Worm (Caenorhabditis elegans) whole organism, mixed stage, embryonic: ENCODE measurements around the gene lbp-4.

Source experiments
- M03D4.4 ChIP-seq: sonication (generic microtip); optimal IDR thresholded peaks from 2 replicates; lab custom pipeline; 2017; ENCODE audit warnings: mild to moderate bottlenecking, missing genetic modification characterization, missing compliant biosample characterization
- bed-3 ChIP-seq: fragments of 200-800 bp; sonication (Bioruptor generic); optimal IDR thresholded peaks from 3 replicates; lab custom pipeline; 2018; ENCODE audit warnings: mild to moderate bottlenecking, missing genetic modification characterization, moderate library complexity, missing compliant biosample characterization
- blmp-1 ChIP-seq: fragments of 150-350 bp; optimal IDR thresholded peaks from 2 replicates; lab custom pipeline; 2014; ENCODE audit warnings: missing biosample characterization, missing genetic modification characterization
- ceh-39 ChIP-seq: fragments of 150-350 bp; optimal IDR thresholded peaks from 2 replicates; lab custom pipeline; 2014; ENCODE audit warnings: missing biosample characterization, missing genetic modification characterization
- ceh-43 ChIP-seq: fragments of 200-800 bp; sonication (Bioruptor generic); optimal IDR thresholded peaks from 2 replicates; lab custom pipeline; 2018; ENCODE audit warnings: mild to moderate bottlenecking, missing genetic modification characterization, moderate library complexity, missing compliant biosample characterization
- ceh-83 ChIP-seq: fragments of 200-800 bp; sonication (Bioruptor generic); optimal IDR thresholded peaks from 2 replicates; lab custom pipeline; 2018; ENCODE audit warnings: mild to moderate bottlenecking, missing genetic modification characterization, missing compliant biosample characterization
- ces-1 ChIP-seq: fragments of 150-350 bp; optimal IDR thresholded peaks from 2 replicates; lab custom pipeline; 2014; ENCODE audit warnings: missing biosample characterization, missing genetic modification reagents, missing genetic modification characterization
- cnd-1 ChIP-seq: fragments of 200-800 bp; sonication (Bioruptor generic); optimal IDR thresholded peaks from 2 replicates; lab custom pipeline; 2018; ENCODE audit warnings: mild to moderate bottlenecking, missing genetic modification characterization, missing compliant biosample characterization
- drap-1 ChIP-seq: fragments of 200-800 bp; sonication (Bioruptor generic); optimal IDR thresholded peaks from 3 replicates; lab custom pipeline; 2018; ENCODE audit warnings: mild to moderate bottlenecking, missing genetic modification characterization, missing compliant biosample characterization
- elt-1 ChIP-seq: sonication (generic microtip); optimal IDR thresholded peaks from 2 replicates; lab custom pipeline; 2017; ENCODE audit warnings: missing genetic modification characterization, mild to moderate bottlenecking, missing compliant biosample characterization, antibody characterized with exemption, moderate library complexity, borderline replicate concordance; ENCODE audit not compliant: insufficient read depth
- elt-3 ChIP-seq: fragments of 150-350 bp; optimal IDR thresholded peaks from 2 replicates; lab custom pipeline; 2014; ENCODE audit warnings: missing biosample characterization, missing genetic modification characterization
- flh-1 ChIP-seq: fragments of 200-800 bp; sonication (Bioruptor generic); optimal IDR thresholded peaks from 2 replicates; lab custom pipeline; 2018; ENCODE audit warnings: mild to moderate bottlenecking, missing genetic modification characterization, moderate library complexity, missing compliant biosample characterization
- ham-2 ChIP-seq: fragments of 200-800 bp; sonication (Bioruptor generic); optimal IDR thresholded peaks from 2 replicates; lab custom pipeline; 2018; ENCODE audit warnings: mild to moderate bottlenecking, missing genetic modification characterization, missing compliant biosample characterization
- hlh-1 ChIP-seq: fragments of 150-350 bp; optimal IDR thresholded peaks from 2 replicates; lab custom pipeline; 2014; ENCODE audit warnings: missing biosample characterization, missing genetic modification reagents, missing genetic modification characterization
- lin-13 ChIP-seq: fragments of 150-350 bp; optimal IDR thresholded peaks from 2 replicates; lab custom pipeline; 2014; ENCODE audit warnings: missing biosample characterization, missing genetic modification characterization
- lin-32 ChIP-seq: fragments of 200-800 bp; sonication (Bioruptor generic); optimal IDR thresholded peaks from 2 replicates; lab custom pipeline; 2018; ENCODE audit warnings: mild to moderate bottlenecking, missing genetic modification characterization, missing compliant biosample characterization
- lsy-2 ChIP-seq: fragments of 150-350 bp; optimal IDR thresholded peaks from 2 replicates; lab custom pipeline; 2014; ENCODE audit warnings: missing biosample characterization, missing genetic modification characterization
- mab-5 ChIP-seq: fragments of 150-350 bp; optimal IDR thresholded peaks from 2 replicates; lab custom pipeline; 2014; ENCODE audit warnings: missing biosample characterization, missing genetic modification characterization
- mep-1 ChIP-seq: fragments of 150-350 bp; optimal IDR thresholded peaks from 2 replicates; lab custom pipeline; 2017; ENCODE audit warnings: missing biosample characterization, missing genetic modification reagents, missing genetic modification characterization, inconsistent platforms
- mls-2 ChIP-seq: sonication (generic microtip); optimal IDR thresholded peaks from 2 replicates; lab custom pipeline; 2016; ENCODE audit warnings: mild to moderate bottlenecking, missing genetic modification characterization, moderate library complexity, missing compliant biosample characterization
- nhr-12 ChIP-seq: fragments of 150-350 bp; optimal IDR thresholded peaks from 2 replicates; lab custom pipeline; 2014; ENCODE audit warnings: missing biosample characterization, missing genetic modification characterization
- nhr-2 ChIP-seq: fragments of 150-350 bp; optimal IDR thresholded peaks from 2 replicates; lab custom pipeline; 2014; ENCODE audit warnings: missing biosample characterization, missing genetic modification characterization
- nhr-237 ChIP-seq: fragments of 150-350 bp; optimal IDR thresholded peaks from 2 replicates; lab custom pipeline; 2014; ENCODE audit warnings: missing biosample characterization, missing genetic modification characterization
- nhr-28 ChIP-seq: fragments of 150-350 bp; optimal IDR thresholded peaks from 2 replicates; lab custom pipeline; 2014; ENCODE audit warnings: missing biosample characterization, missing genetic modification characterization
- nhr-76 ChIP-seq: sonication (generic microtip); optimal IDR thresholded peaks from 2 replicates; lab custom pipeline; 2017; ENCODE audit warnings: missing biosample characterization, missing genetic modification characterization
- pha-4 ChIP-seq: fragments of 150-350 bp; optimal IDR thresholded peaks from 2 replicates; lab custom pipeline; 2018; ENCODE audit warnings: missing biosample characterization, missing genetic modification reagents, missing genetic modification characterization
- sem-2 ChIP-seq: fragments of 200-800 bp; sonication (Bioruptor generic); optimal IDR thresholded peaks from 2 replicates; lab custom pipeline; 2018; ENCODE audit warnings: mild to moderate bottlenecking, missing genetic modification characterization, missing compliant biosample characterization
- snpc-4 ChIP-seq: fragments of 150-350 bp; optimal IDR thresholded peaks from 2 replicates; lab custom pipeline; 2014; ENCODE audit warnings: missing biosample characterization, missing genetic modification characterization
- sptf-1 ChIP-seq: sonication (generic microtip); optimal IDR thresholded peaks from 2 replicates; lab custom pipeline; 2017; ENCODE audit warnings: mild to moderate bottlenecking, missing genetic modification characterization, moderate library complexity, missing compliant biosample characterization
- tbx-8 ChIP-seq: fragments of 200-800 bp; sonication (Bioruptor generic); optimal IDR thresholded peaks from 2 replicates; lab custom pipeline; 2018; ENCODE audit warnings: mild to moderate bottlenecking, missing genetic modification characterization, moderate library complexity, missing compliant biosample characterization
- unc-120 ChIP-seq: sonication (generic microtip); optimal IDR thresholded peaks from 2 replicates; lab custom pipeline; 2017; ENCODE audit warnings: missing genetic modification characterization, missing compliant biosample characterization; ENCODE audit not compliant: poor library complexity, severe bottlenecking
- unc-39 ChIP-seq: fragments of 150-350 bp; optimal IDR thresholded peaks from 2 replicates; lab custom pipeline; 2014; ENCODE audit warnings: missing biosample characterization, missing genetic modification characterization
- unc-62 ChIP-seq: fragments of 150-350 bp; optimal IDR thresholded peaks from 2 replicates; lab custom pipeline; 2014; ENCODE audit warnings: missing biosample characterization, missing genetic modification reagents, missing genetic modification characterization
- zip-8 ChIP-seq: fragments of 150-350 bp; optimal IDR thresholded peaks from 2 replicates; lab custom pipeline; 2014; ENCODE audit warnings: missing biosample characterization, missing genetic modification characterization
- ztf-11 ChIP-seq: fragments of 150-350 bp; optimal IDR thresholded peaks from 2 replicates; lab custom pipeline; 2014; ENCODE audit warnings: missing biosample characterization, missing genetic modification characterization

The lbp-4 gene

DNA sequence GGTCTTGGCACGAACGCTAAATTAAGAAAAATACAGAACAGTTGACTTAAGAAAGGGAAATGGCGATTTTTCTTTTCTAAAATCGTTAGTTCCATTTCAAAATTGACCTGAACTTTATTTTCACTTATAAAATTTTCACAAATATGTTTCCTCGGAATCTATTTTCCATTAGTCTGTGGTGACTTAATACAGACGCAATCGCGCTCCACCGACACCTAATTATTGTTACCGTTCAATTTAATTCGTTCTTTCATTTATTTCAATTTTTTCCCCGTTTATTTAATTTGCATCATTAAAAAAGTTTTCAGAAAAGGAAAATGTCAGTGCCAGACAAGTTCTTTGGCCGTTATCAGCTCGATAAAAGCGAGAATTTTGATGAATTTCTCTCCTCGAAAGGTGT, at the start of gene lbp-4:
lbp-4 (plus strand) TSS at position 309 of the 400 bp plus-strand sequence.
- TF ChIP-seq flh-1 (GFP tag; lab: Kevin White, UChicago): no peak
- peak; percentile 20 for TF ChIP-seq lsy-2
- peak; percentile 61 for TF ChIP-seq ceh-43 (GFP tag; lab: Kevin White, UChicago)
- TF ChIP-seq mep-1: peak; percentile 32
- TF ChIP-seq M03D4.4: no peak
- peak; percentile 43 for TF ChIP-seq nhr-237 (tag; lab: Kevin White, UChicago)
- peak; percentile 80 for TF ChIP-seq ces-1 (GFP tag; lab: Kevin White, UChicago)

DNA sequence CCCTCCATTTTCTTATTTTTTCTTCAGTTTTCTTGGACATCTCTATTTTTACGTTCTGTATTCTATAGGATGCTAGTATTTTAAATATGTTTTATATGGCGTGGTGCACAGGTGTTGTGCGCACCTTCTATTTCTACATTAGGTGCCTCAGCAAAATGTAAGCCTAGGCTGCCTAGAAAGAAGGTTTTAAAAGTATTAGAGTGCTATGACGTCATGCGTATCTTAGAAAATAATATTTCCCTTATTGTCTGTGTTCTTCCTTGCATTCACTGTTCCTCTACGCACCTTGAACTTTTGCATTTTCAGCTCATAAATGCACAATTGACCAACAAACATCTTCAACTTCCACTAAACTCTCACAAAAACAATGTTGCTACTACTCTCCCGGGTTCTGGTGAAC, 49.4 kb upstream of the lbp-4 start, which contains the start of gene frpr-3:
frpr-3 (plus strand) TSS at position 301 of the 400 bp plus-strand sequence.
- TF ChIP-seq unc-120 (tag; lab: Kevin White, UChicago) (no peak), mab-5 (tag; lab: Kevin White, UChicago) (no peak), elt-3 (no peak), ceh-39 (no peak), zip-8 (tag; lab: Kevin White, UChicago) (no peak), hlh-1 (tag; lab: Kevin White, UChicago) (no peak), nhr-76 (tag; lab: Kevin White, UChicago) (no peak), lin-13 (no peak), lsy-2 (no peak), ceh-83 (GFP tag; lab: Kevin White, UChicago) (no peak), nhr-12 (tag; lab: Kevin White, UChicago) (no peak), lin-32 (GFP tag; lab: Kevin White, UChicago) (no peak)

DNA sequence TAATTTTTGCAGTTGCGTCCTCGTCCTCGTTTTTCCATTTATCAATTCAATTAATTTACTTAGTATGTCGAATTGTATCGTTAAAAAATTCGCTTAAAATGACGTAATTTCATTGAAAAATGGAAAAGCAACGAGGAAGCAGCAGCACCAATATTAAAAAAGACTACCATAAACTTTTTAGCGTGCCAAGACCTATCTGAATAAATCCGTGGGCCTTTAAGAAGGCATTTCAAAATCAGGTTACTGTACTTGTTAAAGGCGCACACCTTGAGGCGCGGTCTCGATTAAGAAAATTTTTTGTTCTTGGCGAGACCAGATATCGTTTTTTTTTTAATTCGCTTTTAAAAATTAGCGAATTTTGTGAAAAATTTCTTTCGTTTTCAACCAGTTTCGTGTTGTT, 46.7 kb upstream of the lbp-4 start:
- TF ChIP-seq nhr-2 (tag; lab: Kevin White, UChicago) (no peak), zip-8 (tag; lab: Kevin White, UChicago) (no peak)

DNA sequence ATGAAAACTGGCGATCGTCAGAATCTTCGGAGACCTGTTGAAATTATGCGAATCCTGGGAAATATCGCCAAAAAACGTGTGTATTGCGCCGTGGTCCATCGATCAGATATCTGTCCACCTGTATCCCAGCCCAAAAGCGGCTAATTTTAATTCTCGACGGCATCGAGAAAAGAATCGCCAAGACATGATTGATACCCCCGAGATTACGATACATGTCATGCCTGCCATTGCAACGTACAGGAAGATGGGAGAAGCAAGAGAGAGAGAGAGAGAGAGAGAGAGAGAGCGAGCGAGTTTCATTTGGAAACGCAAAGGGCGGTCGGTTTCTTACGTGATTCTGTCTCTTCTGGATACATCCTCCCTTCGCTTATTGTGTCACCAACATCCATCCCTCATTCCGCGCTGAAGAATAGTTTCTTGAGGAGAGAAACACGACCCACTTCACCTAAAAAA, 46.2 kb upstream of the lbp-4 start, which contains the start of gene grl-10:
grl-10 (plus strand) TSS at position 403 of the 453 bp plus-strand sequence.
- TF ChIP-seq ztf-11 (tag; lab: Kevin White, UChicago): no peak
- peak; percentile 70 for TF ChIP-seq elt-1 (tag; lab: Kevin White, UChicago)
- peak; percentile 28 for TF ChIP-seq ham-2 (GFP tag; lab: Kevin White, UChicago)

DNA sequence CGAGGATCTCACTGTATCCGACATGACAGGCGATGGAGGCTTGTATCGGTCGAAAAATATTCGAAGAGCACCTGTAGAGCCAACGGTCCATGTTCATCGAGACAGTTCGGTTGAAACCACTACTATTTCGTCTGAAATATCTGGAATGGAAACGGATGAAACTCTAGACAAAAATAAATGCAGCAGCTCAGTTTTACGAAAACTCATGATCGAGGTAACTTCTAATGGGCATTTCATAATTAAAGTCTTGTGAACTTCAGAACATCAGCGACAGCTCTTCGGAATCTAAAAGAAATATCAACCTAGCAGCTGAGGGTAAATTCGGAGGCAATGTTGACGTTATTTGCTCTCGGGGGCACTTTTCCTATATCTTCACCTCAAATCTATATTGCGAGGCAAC, 45.2 kb upstream of the lbp-4 start:
- TF ChIP-seq ceh-39 (no peak), nhr-237 (tag; lab: Kevin White, UChicago) (no peak), lin-32 (GFP tag; lab: Kevin White, UChicago) (no peak), blmp-1 (no peak), lin-13 (no peak), M03D4.4 (no peak), tbx-8 (GFP tag; lab: Kevin White, UChicago) (no peak), mab-5 (tag; lab: Kevin White, UChicago) (no peak), flh-1 (GFP tag; lab: Kevin White, UChicago) (no peak), sem-2 (GFP tag; lab: Kevin White, UChicago) (no peak)

DNA sequence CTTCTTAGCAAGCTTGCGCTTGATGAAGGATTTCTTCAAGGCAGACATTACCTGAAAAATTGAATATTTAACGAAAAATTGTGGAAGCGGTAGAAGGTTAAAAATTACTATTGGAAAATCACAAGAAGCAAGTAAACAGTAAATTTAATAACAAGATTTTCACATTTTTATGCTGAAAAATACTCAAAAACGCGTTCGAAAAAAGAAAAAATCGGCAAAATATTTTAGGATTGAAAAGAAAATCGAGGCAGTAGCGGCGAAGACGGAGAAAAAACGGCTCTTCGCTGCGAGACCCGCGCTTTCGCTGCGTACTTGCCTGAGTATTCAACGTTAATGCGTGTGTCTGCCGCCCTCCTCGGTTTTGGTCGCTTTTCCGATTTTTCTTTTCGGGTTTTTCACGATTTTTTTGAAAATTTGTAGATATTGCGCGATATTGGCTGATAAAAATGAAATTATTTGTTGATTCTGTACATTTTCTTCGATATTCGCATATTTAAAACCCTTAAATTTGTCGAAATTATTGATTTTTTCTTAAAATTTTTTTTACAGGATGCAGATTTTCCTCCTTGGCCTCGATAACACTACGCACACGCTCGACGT, 44.2 kb upstream of the lbp-4 start, which contains the start of the genes rpl-39 and rps-30:
rpl-39 (minus strand) TSS at position 51 of the 600 bp plus-strand sequence.
rps-30 (plus strand) TSS at position 550 of the 600 bp plus-strand sequence.
- TF ChIP-seq hlh-1 (tag; lab: Kevin White, UChicago) (peak; percentile 56), nhr-28 (tag; lab: Kevin White, UChicago) (no peak), blmp-1 (no peak), cnd-1 (no peak), snpc-4 (tag; lab: Kevin White, UChicago) (no peak), sem-2 (GFP tag; lab: Kevin White, UChicago) (no peak), mab-5 (tag; lab: Kevin White, UChicago) (no peak), sptf-1 (tag; lab: Kevin White, UChicago) (peak; percentile 64), bed-3 (no peak), drap-1 (GFP tag; lab: Kevin White, UChicago) (no peak), elt-1 (tag; lab: Kevin White, UChicago) (no peak), lin-13 (peak; percentile 75), mep-1 (peak; percentile 91), nhr-237 (tag; lab: Kevin White, UChicago) (peak; percentile 92), ham-2 (GFP tag; lab: Kevin White, UChicago) (peak; percentile 54), ceh-83 (GFP tag; lab: Kevin White, UChicago) (no peak), unc-120 (tag; lab: Kevin White, UChicago) (peak; percentile 24), mls-2 (tag; lab: Kevin White, UChicago) (peak; percentile 31), tbx-8 (GFP tag; lab: Kevin White, UChicago) (no peak), ztf-11 (tag; lab: Kevin White, UChicago) (peak; percentile 8), ceh-39 (peak; percentile 79), nhr-12 (tag; lab: Kevin White, UChicago) (no peak), zip-8 (tag; lab: Kevin White, UChicago) (no peak), ces-1 (GFP tag; lab: Kevin White, UChicago) (peak; percentile 70), flh-1 (GFP tag; lab: Kevin White, UChicago) (no peak), unc-62 (GFP tag; lab: Kevin White, UChicago) (peak; percentile 19), M03D4.4 (no peak), pha-4 (tag; lab: Kevin White, UChicago) (peak; percentile 85), lsy-2 (peak; percentile 85), unc-39 (tag; lab: Kevin White, UChicago) (no peak), nhr-2 (tag; lab: Kevin White, UChicago) (no peak), elt-3 (no peak), nhr-76 (tag; lab: Kevin White, UChicago) (no peak)
